Fruit fly (Drosophila melanogaster): Measurements from ENCODE around the gene grp.

Gene grp

dm6 chr2L:16656692-16657109 lies 23.2 kb upstream of the grp start (continued):
- TF ChIP-seq CG31224 (GFP tag; IDR thresholded peaks at IDR 0.05) (peak; percentile 55), pho (GFP tag; optimal IDR thresholded peaks at IDR 0.05) (peak; percentile 65), CG6765 (GFP tag; optimal IDR thresholded peaks at IDR 0.05) (no peak), gro (GFP tag; optimal IDR thresholded peaks at IDR 0.05) (no peak), wek (GFP tag; optimal IDR thresholded peaks at IDR 0.05) (no peak), sr (GFP tag; IDR thresholded peaks at IDR 0.05) (no peak), Side (GFP tag; optimal IDR thresholded peaks at IDR 0.05) (no peak), bsh (GFP tag; optimal IDR thresholded peaks at IDR 0.05) (peak in 1 of 2 experiments; percentile 74), Dad (GFP tag; optimal IDR thresholded peaks at IDR 0.05) (peak; percentile 29), CG17328 (GFP tag; IDR thresholded peaks at IDR 0.05) (peak; percentile 70; the same call in 1 of the 2 replicates), Med (GFP tag) (peak; percentile 86), ken (GFP tag; IDR thresholded peaks at IDR 0.05) (peak; percentile 85), tap (tag; optimal IDR thresholded peaks at IDR 0.05) (no peak), Xrp1 (GFP tag; IDR thresholded peaks at IDR 0.05) (peak; percentile 78), CG31388 (GFP tag; optimal IDR thresholded peaks at IDR 0.05) (no peak), inv (GFP tag; IDR thresholded peaks at IDR 0.05; ENCODE audit: partially characterized antibody) (no peak), Ptx1 (GFP tag; IDR thresholded peaks at IDR 0.05) (peak; percentile 91), dmrt99B (tag; optimal IDR thresholded peaks at IDR 0.05) (no peak), en (GFP tag; optimal IDR thresholded peaks at IDR 0.05) (no peak), sqz (GFP tag; optimal IDR thresholded peaks at IDR 0.05) (no peak), Hr51 (GFP tag; optimal IDR thresholded peaks at IDR 0.05) (peak; percentile 30 to 71), CG2120 (GFP tag; optimal IDR thresholded peaks at IDR 0.05) (peak; percentile 80), Sry-δ (GFP tag; optimal IDR thresholded peaks at IDR 0.05) (peak; percentile 38), tna (GFP tag; IDR thresholded peaks at IDR 0.05; ENCODE audit: partially characterized antibody) (no peak), CG17361 (GFP tag; IDR thresholded peaks at IDR 0.05) (peak; percentile 89), CG9609 (GFP tag; optimal IDR thresholded peaks at IDR 0.05) (peak; percentile 35), CG8089 (GFP tag; optimal IDR thresholded peaks at IDR 0.05) (peak; percentile 3), CG1792 (GFP tag; optimal IDR thresholded peaks at IDR 0.05) (peak; percentile 33), hth (optimal IDR thresholded peaks at IDR 0.05) (no peak), CG5953 (GFP tag; IDR thresholded peaks at IDR 0.05) (0 out of 2 replicates have a peak, but pooled peaks have one; percentile 31), ssp (GFP tag; IDR thresholded peaks at IDR 0.05) (peak; percentile 74), tio (GFP tag; optimal IDR thresholded peaks at IDR 0.05) (no peak), Ada2b (GFP tag; IDR thresholded peaks at IDR 0.05) (peak; percentile 76), Atf6 (GFP tag; IDR thresholded peaks at IDR 0.05) (peak; percentile 52; the same call in 1 of the 2 replicates), Aef1 (GFP tag; IDR thresholded peaks at IDR 0.05) (peak; percentile 83), lab (GFP tag; optimal IDR thresholded peaks at IDR 0.05) (no peak), Hey (tag; optimal IDR thresholded peaks at IDR 0.05) (no peak), Hsf (GFP tag; optimal IDR thresholded peaks at IDR 0.05) (peak; percentile 69), CG8388 (GFP tag; optimal IDR thresholded peaks at IDR 0.05) (peak; percentile 57), CG2712 (tag; optimal IDR thresholded peaks at IDR 0.05) (peak; percentile 82), CG9876 (GFP tag; optimal IDR thresholded peaks at IDR 0.05) (no peak), Elba2 (GFP tag; optimal IDR thresholded peaks at IDR 0.05) (no peak), Dbx (GFP tag; IDR thresholded peaks at IDR 0.05) (peak; percentile 81), prd (optimal IDR thresholded peaks at IDR 0.05) (no peak), prd (GFP tag; IDR thresholded peaks at IDR 0.05) (peak; percentile 90), CG17359 (tag; optimal IDR thresholded peaks at IDR 0.05) (no peak), E2f1 (GFP tag; IDR thresholded peaks at IDR 0.05) (peak; percentile 70), crol (GFP tag; IDR thresholded peaks at IDR 0.05) (no peak), BtbVII (GFP tag; optimal IDR thresholded peaks at IDR 0.05) (no peak), chif (GFP tag; optimal IDR thresholded peaks at IDR 0.05) (peak; percentile 12 to 50), CG10147 (GFP tag; optimal IDR thresholded peaks at IDR 0.05) (no peak), sob (GFP tag; IDR thresholded peaks at IDR 0.05) (peak; percentile 66; the same call in 1 of the 2 replicates)
